Worm (Caenorhabditis elegans) whole organism, L3 larva: ENCODE measurements around the gene rbm-22.

Experiments used
- aly-2 ChIP-seq: fragments of 150-350 bp; optimal IDR thresholded peaks from 2 replicates; lab custom pipeline; 2014; ENCODE audit warnings: missing biosample characterization, missing genetic modification characterization
- ceh-9 ChIP-seq: sonication (generic microtip); optimal IDR thresholded peaks from 2 replicates; lab custom pipeline; 2018; ENCODE audit warnings: missing biosample characterization, missing genetic modification characterization
- daf-12 ChIP-seq: fragments of 150-350 bp; optimal IDR thresholded peaks from 2 replicates; lab custom pipeline; 2014; ENCODE audit warnings: missing biosample characterization, missing genetic modification reagents, missing genetic modification characterization
- fkh-10 ChIP-seq: sonication (generic microtip); optimal IDR thresholded peaks from 2 replicates; lab custom pipeline; 2017; ENCODE audit warnings: missing biosample characterization, missing genetic modification reagents, missing genetic modification characterization
- lin-15B ChIP-seq: fragments of 150-350 bp; optimal IDR thresholded peaks from 2 replicates; lab custom pipeline; 2014; ENCODE audit warnings: missing biosample characterization, missing genetic modification characterization
- nhr-12 ChIP-seq: fragments of 150-350 bp; optimal IDR thresholded peaks from 2 replicates; lab custom pipeline; 2014; ENCODE audit warnings: missing biosample characterization, missing genetic modification characterization
- nhr-23 ChIP-seq: fragments of 150-350 bp; optimal IDR thresholded peaks from 2 replicates; lab custom pipeline; 2014; ENCODE audit warnings: missing biosample characterization, missing genetic modification reagents, missing genetic modification characterization
- nhr-25 ChIP-seq: sonication (generic microtip); optimal IDR thresholded peaks from 2 replicates; lab custom pipeline; 2017; ENCODE audit warnings: missing biosample characterization, missing genetic modification characterization
- nhr-76 ChIP-seq: fragments of 150-350 bp; sonication (generic microtip); optimal IDR thresholded peaks from 5 replicates; lab custom pipeline; 2014; ENCODE audit warnings: missing biosample characterization, missing genetic modification characterization
- pha-4 ChIP-seq: fragments of 150-350 bp; optimal IDR thresholded peaks from 2 replicates; lab custom pipeline; 2014; ENCODE audit warnings: missing biosample characterization, missing genetic modification reagents, missing genetic modification characterization
- unc-62 ChIP-seq: fragments of 150-350 bp; sonication (generic microtip); optimal IDR thresholded peaks from 4 replicates; lab custom pipeline; 2014; ENCODE audit warnings: missing biosample characterization, missing genetic modification reagents, missing genetic modification characterization
- ztf-11 ChIP-seq: fragments of 150-350 bp; optimal IDR thresholded peaks from 2 replicates; lab custom pipeline; 2014; ENCODE audit warnings: missing biosample characterization, missing genetic modification characterization

DNA sequence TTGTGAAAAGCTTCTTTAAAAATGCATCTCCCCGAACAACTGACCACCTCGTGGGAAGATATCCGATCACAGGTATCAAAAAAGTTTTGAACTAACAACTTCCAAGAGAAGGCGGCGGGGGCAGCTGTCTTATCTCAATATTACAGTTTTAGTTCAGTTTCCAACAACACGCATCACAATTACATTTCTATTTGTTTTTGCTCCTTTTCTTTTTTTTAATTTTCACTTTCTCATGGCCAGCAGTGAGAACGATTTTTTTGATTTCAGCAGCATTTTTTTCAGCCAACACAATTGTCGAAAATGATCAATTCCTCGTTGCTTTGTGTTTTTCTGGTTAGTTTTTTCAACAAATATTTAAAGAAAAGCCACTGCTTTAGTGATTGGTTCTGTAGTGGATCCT, 51.9 kb downstream of the rbm-22 start, which contains the start of gene ZK593.2:
- TF ChIP-seq lin-15B (tag; lab: Kevin White, UChicago) (no peak), unc-62 (no peak), ztf-11 (tag; lab: Kevin White, UChicago) (no peak), aly-2 (tag; lab: Kevin White, UChicago) (no peak), nhr-12 (no peak), nhr-76 (tag; lab: Kevin White, UChicago) (no peak), nhr-23 (tag; lab: Kevin White, UChicago) (no peak), pha-4 (tag; lab: Kevin White, UChicago) (no peak), daf-12 (tag; lab: Kevin White, UChicago) (no peak), nhr-25 (tag; lab: Kevin White, UChicago) (no peak), ceh-9 (tag; lab: Kevin White, UChicago) (no peak), fkh-10 (GFP tag; lab: Kevin White, UChicago) (no peak)
